Fruit fly (Drosophila melanogaster) whole organism, adult: Measurements from ENCODE around the gene RpS27A.

Source experiments
- CG14711 ChIP-seq: fragments of 200-800 bp; sonication (Bioruptor generic); optimal IDR thresholded peaks from 2 replicates; lab custom pipeline; 2018; ENCODE audit warnings: missing biosample characterization, mild to moderate bottlenecking, missing genetic modification characterization, moderate library complexity
- CG5204 ChIP-seq: fragments of 200-800 bp; sonication (Bioruptor generic); optimal IDR thresholded peaks from 2 replicates; lab custom pipeline; 2016; ENCODE audit warnings: missing biosample characterization, missing genetic modification characterization

DNA sequence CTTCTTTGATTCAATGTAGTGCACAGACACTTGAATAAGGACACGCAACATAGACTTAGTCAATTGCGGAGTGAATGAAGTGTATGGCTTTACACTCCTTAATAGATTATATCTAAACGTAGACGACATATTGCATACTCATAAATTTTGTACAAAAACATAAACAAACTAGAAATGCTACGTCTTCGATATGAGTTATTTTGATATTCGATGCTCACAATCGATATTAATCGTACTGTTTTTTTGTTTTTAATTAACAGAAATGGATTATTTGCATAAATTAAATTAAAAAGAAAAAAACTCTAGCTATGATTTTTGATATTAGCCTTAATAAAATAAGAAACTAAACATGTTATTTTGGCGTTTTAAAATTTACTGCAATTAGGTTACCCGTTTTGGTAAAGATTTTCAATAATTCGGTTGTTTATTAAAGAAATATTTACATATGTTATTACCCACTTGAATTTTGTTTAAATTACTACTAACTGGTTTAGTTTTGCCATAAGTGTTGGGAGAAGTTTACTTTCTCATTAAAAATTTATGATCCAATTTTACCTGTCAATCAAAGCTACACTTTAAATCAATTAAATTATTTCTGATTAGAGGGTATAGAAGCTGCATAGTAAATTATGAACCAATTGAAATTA is 3.0 kb upstream of the RpS27A start, which contains the start of the genes CG17768, LSm-4 and Ir31a:
- TF ChIP-seq CG14711 (tag; lab: Kevin White, UChicago), result no peak
- no peak for TF ChIP-seq CG5204 (GFP tag; lab: Kevin White, UChicago)
